Fruit fly (Drosophila melanogaster) whole organism, wandering third instar larva: ENCODE measurements around the gene CG31347.

Experiments
- Abd-B ChIP-seq: fragments of >200 bp; optimal IDR thresholded peaks from 2 replicates; lab custom pipeline; 2017; ENCODE audit warnings: missing biosample characterization, missing genetic modification characterization
- Dfd ChIP-seq: fragments of >200 bp; optimal IDR thresholded peaks from 2 replicates; lab custom pipeline; 2017; ENCODE audit warnings: missing biosample characterization, missing genetic modification characterization
- Hr78 ChIP-seq: fragments of >200 bp; optimal IDR thresholded peaks from 2 replicates; lab custom pipeline; 2017; ENCODE audit warnings: missing biosample characterization, missing genetic modification characterization
- Mio ChIP-seq: sonication (Bioruptor generic); optimal IDR thresholded peaks from 2 replicates; lab custom pipeline; 2016; ENCODE audit warnings: missing biosample characterization, missing genetic modification characterization
- Rel ChIP-seq, 2 experiments: fragments of 200-800 bp; sonication (Bioruptor generic) in 1 of 2; optimal IDR thresholded peaks; 2 replicates in 1 of 2; 3 replicates in 1 of 2; lab custom pipeline; 2016 to 2019; ENCODE audit warnings: mild to moderate bottlenecking in 2 of 2, missing biosample characterization in 2 of 2, missing genetic modification characterization in 2 of 2, moderate library complexity in 1 of 2
- br ChIP-seq: fragments of 200-800 bp; sonication (Bioruptor generic); optimal IDR thresholded peaks from 2 replicates; lab custom pipeline; 2016; ENCODE audit warnings: missing biosample characterization, missing genetic modification characterization
- rgr ChIP-seq: fragments of 200-800 bp; sonication (Bioruptor generic); optimal IDR thresholded peaks from 3 replicates; lab custom pipeline; 2016; ENCODE audit warnings: missing biosample characterization, mild to moderate bottlenecking, missing genetic modification characterization

DNA sequence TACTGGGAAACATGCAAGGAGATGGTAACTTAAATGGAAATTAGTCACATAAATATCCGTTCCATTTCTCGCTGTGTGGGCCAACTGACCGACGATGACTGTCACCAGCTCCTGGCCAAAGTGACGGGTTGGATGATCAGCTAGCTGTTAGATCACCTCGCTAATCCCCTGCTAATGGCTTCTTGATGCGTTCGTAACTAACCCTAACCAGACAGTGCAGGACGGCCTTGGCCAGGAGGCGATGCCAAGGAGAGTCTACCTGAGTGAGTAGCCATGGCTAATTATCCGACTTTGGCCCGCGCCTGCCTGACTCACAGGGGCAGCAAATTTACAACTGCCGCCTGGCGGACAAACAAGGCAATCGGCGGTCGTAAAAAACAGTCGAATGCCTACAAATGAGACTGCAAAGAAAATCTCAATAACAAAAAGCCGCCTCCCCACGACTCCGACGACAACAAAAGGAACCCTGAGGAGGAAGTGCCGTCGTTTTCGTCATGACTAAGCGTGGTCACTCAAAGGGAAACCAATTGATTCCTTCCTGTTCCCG is 46.6 kb downstream of the CG31347 start:
- TF ChIP-seq Mio (GFP tag; lab: Kevin White, UChicago) = no peak
- TF ChIP-seq br (GFP tag; lab: Kevin White, UChicago) = no peak
- TF ChIP-seq Dfd = no peak
- TF ChIP-seq Rel (GFP tag; optimal IDR thresholded peaks at IDR 0.05; lab: Kevin White, UChicago) = no peak
- no peak for TF ChIP-seq Rel (tag; optimal IDR thresholded peaks at IDR 0.05; lab: Kevin White, UChicago)
- no peak for TF ChIP-seq rgr (GFP tag; lab: Kevin White, UChicago)
- TF ChIP-seq Hr78 (GFP tag; lab: Kevin White, UChicago) = no peak
- no peak for TF ChIP-seq Abd-B (GFP tag; lab: Kevin White, UChicago)
